Worm (Caenorhabditis elegans) whole organism, mixed stage, embryonic: Measurements from ENCODE around the gene ZK1248.15.

Experiments used
- bed-3 ChIP-seq: fragments of 200-800 bp; sonication (Bioruptor generic); optimal IDR thresholded peaks from 3 replicates; lab custom pipeline; 2018; ENCODE audit warnings: mild to moderate bottlenecking, missing genetic modification characterization, moderate library complexity, missing compliant biosample characterization
- lin-32 ChIP-seq: fragments of 200-800 bp; sonication (Bioruptor generic); optimal IDR thresholded peaks from 2 replicates; lab custom pipeline; 2018; ENCODE audit warnings: mild to moderate bottlenecking, missing genetic modification characterization, missing compliant biosample characterization
- nhr-76 ChIP-seq: sonication (generic microtip); optimal IDR thresholded peaks from 2 replicates; lab custom pipeline; 2017; ENCODE audit warnings: missing biosample characterization, missing genetic modification characterization

DNA sequence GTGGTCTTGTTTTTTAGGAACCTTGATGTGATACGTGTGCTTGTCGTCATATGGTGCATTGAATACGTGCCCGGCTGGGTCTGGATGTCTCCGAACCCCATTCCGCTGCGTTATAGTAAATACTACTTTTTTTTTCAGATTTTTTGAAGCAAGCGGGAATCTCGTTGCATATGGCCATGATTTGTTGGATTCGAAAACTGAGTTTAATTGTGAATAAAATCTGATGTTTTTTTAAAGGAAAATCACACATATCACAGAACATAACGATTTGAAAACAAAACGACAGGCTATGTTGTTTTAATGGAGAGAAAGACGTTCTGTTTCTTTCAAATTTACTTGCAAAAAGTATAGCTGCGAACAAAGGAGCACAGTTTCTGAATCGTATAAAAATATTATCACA, 7.1 kb upstream of the ZK1248.15 start, which contains the start of the genes ZK1248.17 and H41C03.3:
- TF ChIP-seq lin-32 (GFP tag; lab: Kevin White, UChicago) = no peak
- no peak for TF ChIP-seq bed-3
- no peak for TF ChIP-seq nhr-76
